Worm (Caenorhabditis elegans) whole organism, L2 larva: ENCODE data around the gene gcy-20.
A peak's percentile ranks its signal among the peaks of the same experiment; 100 is the strongest.

Experiments
- C34F6.9 ChIP-seq: fragments of 150-350 bp; optimal IDR thresholded peaks from 2 replicates; lab custom pipeline; 2014; ENCODE audit warnings: missing biosample characterization, missing genetic modification characterization
- R02D3.7 ChIP-seq: fragments of 150-350 bp; optimal IDR thresholded peaks from 2 replicates; lab custom pipeline; 2014; ENCODE audit warnings: missing biosample characterization, missing genetic modification characterization
- Y55F3AM.14 ChIP-seq: fragments of 200-800 bp; sonication (Bioruptor generic); optimal IDR thresholded peaks from 2 replicates; lab custom pipeline; 2018; ENCODE audit warnings: mild to moderate bottlenecking, missing genetic modification characterization, missing compliant biosample characterization
- ZK546.5 ChIP-seq: sonication (generic microtip); optimal IDR thresholded peaks from 2 replicates; lab custom pipeline; 2017; ENCODE audit warnings: missing biosample characterization, missing genetic modification characterization
- ama-1 ChIP-seq: fragments of 150-350 bp; optimal IDR thresholded peaks from 2 replicates; lab custom pipeline; 2018; ENCODE audit warnings: inconsistent platforms
- blmp-1 ChIP-seq: sonication (generic microtip); optimal IDR thresholded peaks from 2 replicates; lab custom pipeline; 2017; ENCODE audit warnings: missing genetic modification characterization, mild to moderate bottlenecking, missing compliant biosample characterization, antibody characterized with exemption, moderate library complexity; ENCODE audit not compliant: insufficient read depth
- crh-2 ChIP-seq: sonication (generic microtip); optimal IDR thresholded peaks from 2 replicates; lab custom pipeline; 2017; ENCODE audit warnings: missing biosample characterization, missing genetic modification characterization
- dmd-4 ChIP-seq: sonication (generic microtip); optimal IDR thresholded peaks from 2 replicates; lab custom pipeline; 2017; ENCODE audit warnings: missing biosample characterization, missing genetic modification characterization
- egl-27 ChIP-seq: sonication (generic microtip); optimal IDR thresholded peaks from 3 replicates; lab custom pipeline; 2017; ENCODE audit warnings: missing biosample characterization, missing genetic modification reagents, missing genetic modification characterization
- fos-1 ChIP-seq: fragments of 150-350 bp; optimal IDR thresholded peaks from 2 replicates; lab custom pipeline; 2014; ENCODE audit warnings: missing biosample characterization, missing genetic modification characterization
- gmeb-1 ChIP-seq: fragments of 150-350 bp; optimal IDR thresholded peaks from 2 replicates; lab custom pipeline; 2014; ENCODE audit warnings: missing biosample characterization, missing genetic modification characterization
- lin-11 ChIP-seq: fragments of 150-350 bp; sonication (generic microtip); optimal IDR thresholded peaks from 2 replicates; lab custom pipeline; 2014; ENCODE audit warnings: missing biosample characterization, missing genetic modification characterization, inconsistent platforms, mixed read lengths
- lsy-2 ChIP-seq, 2 experiments: fragments of 150-350 bp in 1 of 2; sonication (generic microtip) in 1 of 2; optimal IDR thresholded peaks; 2 replicates each; lab custom pipeline; 2014 to 2017; ENCODE audit warnings: missing biosample characterization in 2 of 2, missing genetic modification characterization in 2 of 2
- mbf-1 ChIP-seq: sonication (generic microtip); optimal IDR thresholded peaks from 2 replicates; lab custom pipeline; 2017; ENCODE audit warnings: missing biosample characterization, missing genetic modification characterization
- mdl-1 ChIP-seq, 2 experiments: fragments of 150-350 bp in 1 of 2; sonication (generic microtip) in 1 of 2; optimal IDR thresholded peaks; 2 replicates each; lab custom pipeline; 2017; ENCODE audit warnings: missing biosample characterization in 2 of 2, missing genetic modification characterization in 2 of 2
- nhr-10 ChIP-seq: sonication (generic microtip); optimal IDR thresholded peaks from 2 replicates; lab custom pipeline; 2017; ENCODE audit warnings: missing biosample characterization, missing genetic modification characterization
- nhr-11 ChIP-seq: fragments of 150-350 bp; optimal IDR thresholded peaks from 2 replicates; lab custom pipeline; 2014; ENCODE audit warnings: missing biosample characterization, missing genetic modification characterization
- nhr-12 ChIP-seq: fragments of 150-350 bp; optimal IDR thresholded peaks from 2 replicates; lab custom pipeline; 2014; ENCODE audit warnings: missing biosample characterization, missing genetic modification characterization
- nhr-129 ChIP-seq: fragments of 150-350 bp; optimal IDR thresholded peaks from 2 replicates; lab custom pipeline; 2014; ENCODE audit warnings: missing biosample characterization, missing genetic modification characterization
- nhr-21 ChIP-seq: fragments of 150-350 bp; optimal IDR thresholded peaks from 2 replicates; lab custom pipeline; 2014; ENCODE audit warnings: missing biosample characterization, missing genetic modification characterization
- nhr-23 ChIP-seq: fragments of 150-350 bp; optimal IDR thresholded peaks from 2 replicates; lab custom pipeline; 2014; ENCODE audit warnings: missing biosample characterization, missing genetic modification reagents, missing genetic modification characterization
- nhr-237 ChIP-seq: fragments of 150-350 bp; optimal IDR thresholded peaks from 2 replicates; lab custom pipeline; 2014; ENCODE audit warnings: missing biosample characterization, missing genetic modification characterization
- nhr-25 ChIP-seq: fragments of 150-350 bp; sonication (generic microtip); optimal IDR thresholded peaks from 3 replicates; lab custom pipeline; 2014; ENCODE audit warnings: missing biosample characterization, missing genetic modification characterization
- nhr-6 ChIP-seq: fragments of 150-350 bp; optimal IDR thresholded peaks from 2 replicates; lab custom pipeline; 2014; ENCODE audit warnings: missing biosample characterization, missing genetic modification characterization
- nhr-77 ChIP-seq: fragments of 150-350 bp; optimal IDR thresholded peaks from 2 replicates; lab custom pipeline; 2014; ENCODE audit warnings: missing biosample characterization, missing genetic modification characterization
- peb-1 ChIP-seq: fragments of 150-350 bp; optimal IDR thresholded peaks from 2 replicates; lab custom pipeline; 2014; ENCODE audit warnings: missing biosample characterization, missing genetic modification characterization
- sem-4 ChIP-seq: fragments of 150-350 bp; optimal IDR thresholded peaks from 2 replicates; lab custom pipeline; 2014; ENCODE audit warnings: missing biosample characterization, missing genetic modification reagents, missing genetic modification characterization
- skn-1 ChIP-seq: sonication (generic microtip); optimal IDR thresholded peaks from 2 replicates; lab custom pipeline; 2017; ENCODE audit warnings: missing biosample characterization, missing genetic modification characterization
- sma-3 ChIP-seq: sonication (generic microtip); optimal IDR thresholded peaks from 2 replicates; lab custom pipeline; 2016; ENCODE audit warnings: missing genetic modification reagents, missing genetic modification characterization, missing compliant biosample characterization
- sma-9 ChIP-seq, 2 experiments: fragments of 150-350 bp in 1 of 2; sonication (generic microtip) in 1 of 2; optimal IDR thresholded peaks; 2 replicates each; lab custom pipeline; 2014 to 2016; ENCODE audit warnings: missing genetic modification characterization in 2 of 2, mild to moderate bottlenecking in 1 of 2, missing biosample characterization in 1 of 2, missing compliant biosample characterization in 1 of 2, missing genetic modification reagents in 1 of 2, moderate library complexity in 1 of 2
- snpc-4 ChIP-seq: fragments of 150-350 bp; optimal IDR thresholded peaks from 2 replicates; lab custom pipeline; 2014; ENCODE audit warnings: missing biosample characterization, missing genetic modification characterization
- unc-39 ChIP-seq: fragments of 150-350 bp; optimal IDR thresholded peaks from 2 replicates; lab custom pipeline; 2014; ENCODE audit warnings: missing biosample characterization, missing genetic modification characterization
- unc-55 ChIP-seq: fragments of 150-350 bp; sonication (generic microtip); optimal IDR thresholded peaks from 3 replicates; lab custom pipeline; 2014; ENCODE audit warnings: missing biosample characterization, missing genetic modification reagents, missing genetic modification characterization
- unc-62 ChIP-seq: fragments of 150-350 bp; optimal IDR thresholded peaks from 2 replicates; lab custom pipeline; 2014; ENCODE audit warnings: missing biosample characterization, missing genetic modification reagents, missing genetic modification characterization
- zag-1 ChIP-seq: fragments of 150-350 bp; optimal IDR thresholded peaks from 2 replicates; lab custom pipeline; 2014; ENCODE audit warnings: missing biosample characterization, missing genetic modification characterization
- ztf-1 ChIP-seq: fragments of 200-800 bp; sonication (Bioruptor generic); conservative IDR thresholded peaks from 2 replicates; pipeline ENCODE4 v1.3.6; 2022; ENCODE audit warnings: missing genetic modification characterization, missing compliant biosample characterization
- ztf-11 ChIP-seq: sonication (generic microtip); optimal IDR thresholded peaks from 2 replicates; lab custom pipeline; 2017; ENCODE audit warnings: missing biosample characterization, missing genetic modification characterization
- ztf-4 ChIP-seq: fragments of 150-350 bp; optimal IDR thresholded peaks from 2 replicates; lab custom pipeline; 2014; ENCODE audit warnings: missing biosample characterization, missing genetic modification characterization

Gene gcy-20

DNA sequence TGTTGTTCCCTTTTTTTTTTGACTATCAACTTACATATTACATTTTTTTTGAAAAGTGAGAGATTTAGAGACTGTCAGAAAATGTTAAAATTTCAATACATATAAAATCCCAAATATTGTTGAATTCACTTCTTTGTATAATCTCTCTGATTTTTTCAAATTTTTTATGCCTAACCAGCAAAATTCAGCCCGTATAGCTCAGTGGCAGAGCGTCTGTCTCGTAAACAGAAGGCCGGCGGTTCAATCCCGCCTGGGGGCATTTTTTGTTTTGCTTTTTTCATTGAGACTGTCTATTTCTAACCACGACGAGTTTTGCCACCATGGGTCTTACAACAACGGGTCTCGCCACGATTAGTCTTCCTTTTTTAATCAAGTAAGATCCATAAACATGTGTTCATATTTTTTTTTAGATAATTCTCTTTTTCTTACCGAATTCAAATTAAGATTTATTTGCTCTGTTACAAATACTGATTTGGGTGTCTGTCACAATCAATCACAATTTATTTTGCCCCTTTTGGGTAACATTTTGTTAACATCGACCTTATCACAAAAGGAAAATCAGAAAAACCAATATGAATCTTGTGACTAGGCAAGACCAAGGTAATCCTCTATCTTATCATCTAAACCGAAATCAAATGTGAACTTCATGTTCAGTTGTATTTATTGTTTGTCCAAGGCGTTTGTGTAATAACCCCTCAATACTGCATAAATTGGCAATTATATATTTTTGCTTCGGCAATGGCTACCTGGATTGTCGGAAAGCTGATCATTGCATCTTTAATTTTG lies 34.4 kb downstream of the gcy-20 start, which contains the start of gene glc-1:
TSS of gene glc-1 (plus strand) at position 663 of the 786 bp plus-strand sequence.
- no peak for TF ChIP-seq lin-11 (tag; lab: Kevin White, UChicago)
- peak; percentile 36 for TF ChIP-seq sma-9 (GFP tag; optimal IDR thresholded peaks at IDR 0.05; lab: Kevin White, UChicago)
- TF ChIP-seq sma-9 (tag; optimal IDR thresholded peaks at IDR 0.05; lab: Kevin White, UChicago), result no peak
- no peak for TF ChIP-seq nhr-23 (tag; lab: Kevin White, UChicago)
- no peak for TF ChIP-seq ztf-11

DNA sequence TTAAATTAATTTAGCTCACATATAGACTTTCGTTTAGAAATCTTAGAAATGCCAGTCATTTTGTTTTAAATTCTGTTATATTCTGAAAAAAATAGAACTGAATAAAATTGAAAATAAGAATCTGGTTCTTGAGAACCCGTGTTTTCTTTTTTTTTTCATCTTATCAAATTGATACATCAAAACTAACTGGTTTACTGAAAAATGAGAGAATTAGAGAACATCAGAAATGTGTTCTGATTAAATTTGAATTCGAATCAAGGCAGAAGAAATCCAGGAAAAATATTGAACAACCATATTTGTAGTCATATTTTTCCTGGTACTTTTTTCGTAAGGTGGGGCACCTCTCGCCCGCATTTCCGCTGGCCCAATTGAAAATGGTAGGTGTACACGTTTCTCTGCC lies 35.1 kb downstream of the gcy-20 start, which contains the start of gene F11A5.15:
TSS of gene F11A5.15 (minus strand) at position 101 of the 400 bp plus-strand sequence.
- no peak for TF ChIP-seq peb-1
- no peak for TF ChIP-seq nhr-10 (tag; lab: Kevin White, UChicago)
- TF ChIP-seq sem-4 (tag; lab: Kevin White, UChicago), result no peak
- no peak for TF ChIP-seq ama-1 (lab: Kevin White, UChicago)
- TF ChIP-seq dmd-4 (tag; lab: Kevin White, UChicago), result no peak
- TF ChIP-seq nhr-6 (tag; lab: Kevin White, UChicago), result no peak
- TF ChIP-seq sma-9 (GFP tag; optimal IDR thresholded peaks at IDR 0.05; lab: Kevin White, UChicago), result no peak
- TF ChIP-seq sma-9 (tag; optimal IDR thresholded peaks at IDR 0.05; lab: Kevin White, UChicago), result no peak
- no peak for TF ChIP-seq zag-1 (tag; lab: Kevin White, UChicago)
- TF ChIP-seq, all 48 proteins: peak for 0

DNA sequence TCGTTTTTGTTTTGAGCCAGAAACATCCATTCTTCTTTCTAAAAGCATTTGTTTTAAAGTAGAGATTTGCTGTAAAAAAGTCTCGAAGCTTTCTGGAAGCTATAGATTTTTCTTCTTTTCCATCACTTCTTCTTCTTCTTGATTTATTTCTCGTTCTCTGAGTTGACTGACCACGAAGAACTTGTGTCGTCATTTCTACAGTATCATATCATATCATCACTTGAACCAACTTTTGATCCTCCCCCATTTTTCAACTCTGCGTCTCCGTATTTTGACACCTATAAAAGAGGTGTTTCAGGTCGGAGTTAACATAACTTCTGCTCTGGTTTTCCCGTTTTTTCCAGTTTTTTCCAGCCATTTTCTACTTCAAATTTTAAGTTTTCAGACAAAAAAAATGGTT lies 39.1 kb downstream of the gcy-20 start, which contains the start of gene F11A5.9:
TSS of gene F11A5.9 (plus strand) at position 386 of the 400 bp plus-strand sequence.
- TF ChIP-seq nhr-237 (tag; lab: Kevin White, UChicago) (no peak), lsy-2 (tag; optimal IDR thresholded peaks at IDR 0.05; lab: Kevin White, UChicago) (no peak), R02D3.7 (tag; lab: Kevin White, UChicago) (no peak), C34F6.9 (tag; lab: Kevin White, UChicago) (no peak), unc-39 (no peak), nhr-129 (tag; lab: Kevin White, UChicago) (no peak), ztf-4 (tag; lab: Kevin White, UChicago) (no peak), sma-3 (no peak), unc-55 (GFP tag; lab: Kevin White, UChicago) (no peak)

DNA sequence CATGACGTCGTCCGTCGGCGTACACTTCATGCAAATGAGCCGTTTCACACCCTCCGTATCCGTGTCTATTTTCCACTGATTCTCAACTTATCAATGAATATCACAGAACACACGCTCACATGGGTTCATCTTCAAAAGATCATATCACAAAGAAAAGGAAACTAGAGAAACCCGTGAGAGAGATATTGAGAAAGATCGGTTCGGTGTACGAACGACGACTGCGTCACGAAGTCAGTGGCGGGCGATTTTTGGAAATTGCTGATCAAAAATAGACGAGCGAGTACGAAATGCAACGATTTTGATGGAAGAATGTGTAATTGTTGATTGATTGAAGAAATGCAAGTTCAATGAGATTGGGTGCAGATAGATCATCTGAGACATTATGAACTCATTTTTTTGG lies 40.3 kb downstream of the gcy-20 start:
- TF ChIP-seq fos-1 (tag; lab: Kevin White, UChicago) (no peak), nhr-21 (tag; lab: Kevin White, UChicago) (peak; percentile 81), blmp-1 (tag; lab: Kevin White, UChicago) (peak; percentile 49), ama-1 (lab: Kevin White, UChicago) (no peak), crh-2 (tag; lab: Kevin White, UChicago) (peak; percentile 5), nhr-77 (no peak), sma-3 (peak; percentile 36), lsy-2 (tag; optimal IDR thresholded peaks at IDR 0.05; lab: Kevin White, UChicago) (no peak), ztf-1 (no peak), nhr-10 (tag; lab: Kevin White, UChicago) (no peak), ztf-4 (tag; lab: Kevin White, UChicago) (no peak), gmeb-1 (peak; percentile 27), dmd-4 (tag; lab: Kevin White, UChicago) (no peak), egl-27 (tag; lab: Kevin White, UChicago) (peak; percentile 0), Y55F3AM.14 (GFP tag; lab: Kevin White, UChicago) (peak; percentile 14), nhr-6 (tag; lab: Kevin White, UChicago) (no peak), unc-55 (GFP tag; lab: Kevin White, UChicago) (no peak), mbf-1 (no peak), nhr-237 (tag; lab: Kevin White, UChicago) (no peak), mdl-1 (tag; optimal IDR thresholded peaks at IDR 0.05; lab: Kevin White, UChicago) (peak in 1 of 2 experiments; percentile 3), ZK546.5 (tag; lab: Kevin White, UChicago) (no peak), peb-1 (no peak), unc-62 (GFP tag; lab: Kevin White, UChicago) (no peak), nhr-25 (peak; percentile 45), skn-1 (tag; lab: Kevin White, UChicago) (no peak), nhr-11 (tag; lab: Kevin White, UChicago) (no peak), unc-39 (no peak), nhr-12 (no peak), snpc-4 (tag; lab: Kevin White, UChicago) (no peak), sma-9 (GFP tag; optimal IDR thresholded peaks at IDR 0.05; lab: Kevin White, UChicago) (peak; percentile 91), sma-9 (tag; optimal IDR thresholded peaks at IDR 0.05; lab: Kevin White, UChicago) (no peak)
